Worm (Caenorhabditis elegans): ENCODE measurements around the gene C04C3.14.

DNA sequence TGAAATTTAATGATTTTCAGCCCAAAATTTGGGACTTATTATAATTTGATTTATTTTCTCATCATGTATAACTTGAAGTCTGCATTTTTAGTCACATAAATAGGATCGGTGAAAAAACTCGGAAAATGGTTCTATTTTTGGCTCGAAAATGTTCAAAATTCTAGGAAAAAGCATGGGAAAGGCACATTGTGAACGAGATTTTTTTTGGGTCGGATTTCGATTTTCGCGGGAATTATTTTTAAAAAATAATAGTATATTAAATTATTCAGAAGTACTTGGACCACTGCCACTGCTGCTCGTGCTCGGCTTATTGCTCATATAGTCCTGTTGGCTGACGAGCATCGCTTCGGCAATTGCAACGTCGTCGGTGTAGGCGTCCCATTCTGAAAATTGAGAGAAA is 22.3 kb upstream of the C04C3.14 start:
- TF ChIP-seq F49E8.2 (tag; optimal IDR thresholded peaks at IDR 0.05; ENCODE audit: insufficient read depth) (no peak), nfya-2 (GFP tag; IDR thresholded peaks at IDR 0.05) (no peak), ama-1 (optimal IDR thresholded peaks at IDR 0.05) (no peak), ama-1 (GFP tag; optimal IDR thresholded peaks at IDR 0.05) (no peak), tlf-1 (GFP tag; optimal IDR thresholded peaks at IDR 0.05) (no peak), pha-4 (tag; optimal IDR thresholded peaks at IDR 0.05) (no peak)
